Fruit fly (Drosophila melanogaster) whole organism, adult: Measurements from ENCODE around the gene RpL6.

Experiments used
- CG11617 ChIP-seq: fragments of 200-800 bp; sonication (Bioruptor generic); optimal IDR thresholded peaks from 2 replicates; lab custom pipeline; 2017; ENCODE audit warnings: mild to moderate bottlenecking, missing biosample characterization, missing genetic modification reagents, missing genetic modification characterization
- CG12768 ChIP-seq: fragments of 200-800 bp; sonication (Bioruptor generic); optimal IDR thresholded peaks from 2 replicates; lab custom pipeline; 2017; ENCODE audit warnings: missing biosample characterization, missing genetic modification characterization, mild to moderate bottlenecking, moderate library complexity, missing genetic modification reagents
- CG14711 ChIP-seq: fragments of 200-800 bp; sonication (Bioruptor generic); optimal IDR thresholded peaks from 2 replicates; lab custom pipeline; 2018; ENCODE audit warnings: missing biosample characterization, mild to moderate bottlenecking, missing genetic modification characterization, moderate library complexity
- CG5204 ChIP-seq: fragments of 200-800 bp; sonication (Bioruptor generic); optimal IDR thresholded peaks from 2 replicates; lab custom pipeline; 2016; ENCODE audit warnings: missing biosample characterization, missing genetic modification characterization
- CG7101 ChIP-seq: fragments of 200-800 bp; sonication (Bioruptor generic); optimal IDR thresholded peaks from 2 replicates; lab custom pipeline; 2018; ENCODE audit warnings: missing biosample characterization, mild to moderate bottlenecking, missing genetic modification characterization, moderate library complexity
- Clk ChIP-seq: fragments of 200-800 bp; sonication (Bioruptor generic); optimal IDR thresholded peaks from 2 replicates; lab custom pipeline; 2017; ENCODE audit warnings: missing biosample characterization, missing genetic modification characterization
- Hr96 ChIP-seq: fragments of 200-800 bp; sonication (Bioruptor generic); optimal IDR thresholded peaks from 2 replicates; lab custom pipeline; 2016; ENCODE audit warnings: missing biosample characterization, missing genetic modification characterization
- cic ChIP-seq: fragments of 200-800 bp; sonication (Bioruptor generic); optimal IDR thresholded peaks from 2 replicates; lab custom pipeline; 2017; ENCODE audit warnings: missing biosample characterization, mild to moderate bottlenecking, missing genetic modification characterization, moderate library complexity
- kay ChIP-seq: fragments of 200-800 bp; sonication (Bioruptor generic); peaks from one replicate; lab custom pipeline; 2016; ENCODE audit warnings: missing biosample characterization, missing genetic modification characterization, borderline replicate concordance
- toe ChIP-seq: fragments of 200-800 bp; sonication (Bioruptor generic); optimal IDR thresholded peaks from 2 replicates; lab custom pipeline; 2016; ENCODE audit warnings: missing biosample characterization, missing genetic modification characterization

- TF ChIP-seq CG11617 (GFP tag; lab: Kevin White, UChicago) (no peak), CG12768 (GFP tag; lab: Kevin White, UChicago) (no peak), CG14711 (tag; lab: Kevin White, UChicago) (no peak), Clk (GFP tag; lab: Kevin White, UChicago) (no peak), Hr96 (GFP tag; lab: Kevin White, UChicago) (no peak), cic (GFP tag; lab: Kevin White, UChicago) (no peak), CG7101 (no peak), toe (no peak), kay (GFP tag; lab: Kevin White, UChicago) (no peak), CG5204 (GFP tag; lab: Kevin White, UChicago) (no peak)
Observed at dm6 chr3R:31608030-31608429, 12.0 kb upstream of the RpL6 start.
